Fruit fly (Drosophila melanogaster) whole organism, embryonic: ENCODE data around the gene TrpRS.

ENCODE experiments used
- Aef1 ChIP-seq: fragments of 200-800 bp; sonication (Bioruptor generic); IDR thresholded peaks from 3 replicates; pipeline ENCODE4 v1.3.6; 2022; ENCODE audit warnings: missing biosample characterization, missing genetic modification characterization
- Bgb ChIP-seq: fragments of 200-800 bp; sonication (Bioruptor generic); IDR thresholded peaks from 2 replicates; pipeline ENCODE4 v1.3.6; 2022; ENCODE audit warnings: missing biosample characterization, missing genetic modification characterization; ENCODE audit not compliant: partially characterized antibody
- Bteb2 ChIP-seq: fragments of 200-800 bp; sonication (Bioruptor generic); optimal IDR thresholded peaks from 2 replicates; lab custom pipeline; 2016; ENCODE audit warnings: missing biosample characterization, missing genetic modification characterization
- C15 ChIP-seq: fragments of 200-800 bp; sonication (Bioruptor generic); IDR thresholded peaks from 3 replicates; pipeline ENCODE4 v1.3.6; 2022; ENCODE audit warnings: missing biosample characterization, missing genetic modification characterization
- CG10209 ChIP-seq: fragments of 200-800 bp; sonication (Bioruptor generic); optimal IDR thresholded peaks from 3 replicates; lab custom pipeline; 2017; ENCODE audit warnings: missing biosample characterization, mild to moderate bottlenecking, missing genetic modification characterization, missing genetic modification reagents
- CG11456 ChIP-seq: fragments of 200-800 bp; sonication (Bioruptor generic); IDR thresholded peaks from 3 replicates; pipeline ENCODE4 v1.3.6; 2022; ENCODE audit warnings: missing biosample characterization, missing genetic modification characterization
- CG11504 ChIP-seq: fragments of 200-800 bp; sonication (Bioruptor generic); optimal IDR thresholded peaks from 3 replicates; lab custom pipeline; 2019; ENCODE audit warnings: missing biosample characterization, mild to moderate bottlenecking, missing genetic modification characterization, moderate library complexity
- CG12659 ChIP-seq: fragments of 200-800 bp; sonication (Bioruptor generic); optimal IDR thresholded peaks from 3 replicates; lab custom pipeline; 2017; ENCODE audit warnings: mild to moderate bottlenecking, missing biosample characterization, missing genetic modification reagents, missing genetic modification characterization
- CG1602 ChIP-seq: fragments of 200-800 bp; sonication (Bioruptor generic); optimal IDR thresholded peaks from 3 replicates; lab custom pipeline; 2016; ENCODE audit warnings: missing biosample characterization, missing genetic modification characterization
- CG2120 ChIP-seq: fragments of 200-800 bp; sonication (Bioruptor generic); optimal IDR thresholded peaks from 3 replicates; lab custom pipeline; 2016; ENCODE audit warnings: missing biosample characterization, missing genetic modification characterization
- CG32532 ChIP-seq: fragments of 200-800 bp; sonication (Bioruptor generic); IDR thresholded peaks from 2 replicates; pipeline ENCODE4 v1.3.6; 2022; ENCODE audit warnings: missing biosample characterization, missing genetic modification characterization
- CG3726 ChIP-seq: fragments of 200-800 bp; sonication (Bioruptor generic); IDR thresholded peaks from 3 replicates; pipeline ENCODE4, ENCODE4 v1.3.6; 2022; ENCODE audit warnings: missing biosample characterization, missing genetic modification characterization
- CG3847 ChIP-seq: fragments of 200-800 bp; sonication (Bioruptor generic); IDR thresholded peaks from 2 replicates; pipeline ENCODE4 v1.3.6; 2022; ENCODE audit warnings: missing biosample characterization, missing genetic modification characterization
- CG5180 ChIP-seq: fragments of 200-800 bp; sonication (Bioruptor generic); optimal IDR thresholded peaks from 3 replicates; lab custom pipeline; 2017; ENCODE audit warnings: missing biosample characterization, missing genetic modification characterization, mild to moderate bottlenecking, moderate library complexity, missing genetic modification reagents
- CG6854 ChIP-seq: fragments of 200-800 bp; sonication (Bioruptor generic); optimal IDR thresholded peaks from 3 replicates; lab custom pipeline; 2017; ENCODE audit warnings: missing biosample characterization, mild to moderate bottlenecking, missing genetic modification characterization
- CG7271 ChIP-seq: fragments of 200-800 bp; sonication (Bioruptor generic); optimal IDR thresholded peaks from 2 replicates; lab custom pipeline; 2018; ENCODE audit warnings: missing biosample characterization, mild to moderate bottlenecking, missing genetic modification characterization, moderate library complexity
- CG7786 ChIP-seq: fragments of 200-800 bp; sonication (Bioruptor generic); optimal IDR thresholded peaks from 2 replicates; lab custom pipeline; 2016; ENCODE audit warnings: missing biosample characterization, missing genetic modification characterization
- CG8478 ChIP-seq: fragments of >200 bp; optimal IDR thresholded peaks from 2 replicates; lab custom pipeline; 2018
- CkIIα-i1 ChIP-seq: fragments of 200-800 bp; sonication (Bioruptor generic); IDR thresholded peaks from 2 replicates; pipeline ENCODE4 v1.3.6; 2022; ENCODE audit warnings: missing biosample characterization, missing genetic modification characterization
- Dip3 ChIP-seq: fragments of 200-800 bp; sonication (Bioruptor generic); optimal IDR thresholded peaks from 3 replicates; lab custom pipeline; 2016; ENCODE audit warnings: missing biosample characterization, missing genetic modification characterization
- Fer3 ChIP-seq: fragments of 200-800 bp; sonication (Bioruptor generic); optimal IDR thresholded peaks from 2 replicates; lab custom pipeline; 2018; ENCODE audit warnings: missing biosample characterization, mild to moderate bottlenecking, missing genetic modification characterization, moderate library complexity
- H2.0 ChIP-seq: fragments of 200-800 bp; sonication (Bioruptor generic); IDR thresholded peaks from 2 replicates; pipeline ENCODE4 v1.3.6; 2022; ENCODE audit warnings: missing biosample characterization, missing genetic modification characterization
- Lhr ChIP-seq: fragments of 200-800 bp; sonication (Bioruptor generic); optimal IDR thresholded peaks from 3 replicates; lab custom pipeline; 2017; ENCODE audit warnings: mild to moderate bottlenecking, missing biosample characterization, missing genetic modification reagents, missing genetic modification characterization
- Oaz ChIP-seq: fragments of 200-800 bp; sonication (Bioruptor generic); IDR thresholded peaks from 2 replicates; pipeline ENCODE4 v1.3.6; 2022; ENCODE audit warnings: missing biosample characterization, missing genetic modification characterization
- Rfx ChIP-seq: fragments of 200-800 bp; sonication (Bioruptor generic); IDR thresholded peaks from 2 replicates; pipeline ENCODE4 v1.3.6; 2022; ENCODE audit warnings: missing biosample characterization, missing genetic modification characterization
- Sry-δ ChIP-seq: fragments of 200-800 bp; sonication (Bioruptor generic); optimal IDR thresholded peaks from 2 replicates; lab custom pipeline; 2016; ENCODE audit warnings: missing biosample characterization, missing genetic modification characterization
- ab ChIP-seq: fragments of 200-800 bp; sonication (Bioruptor generic); optimal IDR thresholded peaks from 2 replicates; lab custom pipeline; 2016; ENCODE audit warnings: missing biosample characterization, missing genetic modification characterization
- bigmax ChIP-seq: fragments of 200-800 bp; sonication (Bioruptor generic); optimal IDR thresholded peaks from 2 replicates; lab custom pipeline; 2018; ENCODE audit warnings: missing biosample characterization, mild to moderate bottlenecking, missing genetic modification characterization
- crc ChIP-seq: fragments of 200-800 bp; sonication (Bioruptor generic); optimal IDR thresholded peaks from 2 replicates; lab custom pipeline; 2016; ENCODE audit warnings: missing biosample characterization, missing genetic modification characterization
- en ChIP-seq: fragments of 200-800 bp; sonication (Bioruptor generic); optimal IDR thresholded peaks from 2 replicates; lab custom pipeline; 2016; ENCODE audit warnings: missing biosample characterization, missing genetic modification characterization
- fd96Cb ChIP-seq: fragments of 200-800 bp; sonication (Bioruptor generic); optimal IDR thresholded peaks from 2 replicates; lab custom pipeline; 2018; ENCODE audit warnings: missing biosample characterization, mild to moderate bottlenecking, missing genetic modification characterization, moderate library complexity
- ftz-f1 ChIP-seq: fragments of 200-800 bp; sonication (Bioruptor generic); optimal IDR thresholded peaks from 2 replicates; lab custom pipeline; 2016; ENCODE audit warnings: missing biosample characterization, missing genetic modification characterization
- gcm2 ChIP-seq: fragments of 200-800 bp; sonication (Bioruptor generic); optimal IDR thresholded peaks from 2 replicates; lab custom pipeline; 2016; ENCODE audit warnings: missing biosample characterization, missing genetic modification characterization
- hb ChIP-seq: fragments of 200-800 bp; sonication (Bioruptor generic); IDR thresholded peaks from 3 replicates; pipeline ENCODE4 v1.3.6; 2022; ENCODE audit warnings: missing biosample characterization, missing genetic modification characterization; ENCODE audit not compliant: partially characterized antibody
- hkb ChIP-seq, 2 experiments: fragments of 200-800 bp in 1 of 2; fragments of >200 bp in 1 of 2; sonication (Bioruptor generic) in 1 of 2; IDR thresholded peaks in 1 of 2; optimal IDR thresholded peaks in 1 of 2; 2 replicates each; pipeline versions ENCODE4 v1.3.6 to Lab custom; 2017 to 2022; ENCODE audit warnings: missing biosample characterization in 1 of 2, missing genetic modification characterization in 1 of 2
- ind ChIP-seq: fragments of 200-800 bp; sonication (Bioruptor generic); optimal IDR thresholded peaks from 3 replicates; lab custom pipeline; 2016; ENCODE audit warnings: missing biosample characterization, missing genetic modification characterization
- jumu ChIP-seq: fragments of 200-800 bp; sonication (Bioruptor generic); optimal IDR thresholded peaks from 3 replicates; lab custom pipeline; 2016; ENCODE audit warnings: missing biosample characterization, missing genetic modification characterization
- lmd ChIP-seq: fragments of 200-800 bp; sonication (Bioruptor generic); IDR thresholded peaks from 2 replicates; pipeline ENCODE4 v1.3.6; 2022; ENCODE audit warnings: missing biosample characterization, missing genetic modification characterization
- nerfin-2 ChIP-seq: fragments of 200-800 bp; sonication (Bioruptor generic); IDR thresholded peaks from 2 replicates; pipeline ENCODE4 v1.3.6; 2022; ENCODE audit warnings: missing biosample characterization, missing genetic modification characterization; ENCODE audit not compliant: partially characterized antibody
- p53 ChIP-seq: fragments of 200-800 bp; sonication (Bioruptor generic); optimal IDR thresholded peaks from 2 replicates; lab custom pipeline; 2016; ENCODE audit warnings: missing biosample characterization, missing genetic modification characterization
- pb ChIP-seq: fragments of 200-800 bp; sonication (Bioruptor generic); optimal IDR thresholded peaks from 3 replicates; lab custom pipeline; 2016; ENCODE audit warnings: missing biosample characterization, missing genetic modification characterization
- pho ChIP-seq: fragments of 200-800 bp; sonication (Bioruptor generic); optimal IDR thresholded peaks from 2 replicates; lab custom pipeline; 2016; ENCODE audit warnings: missing biosample characterization, missing genetic modification characterization
- pros ChIP-seq: fragments of 200-800 bp; sonication (Bioruptor generic); optimal IDR thresholded peaks from 3 replicates; lab custom pipeline; 2019; ENCODE audit warnings: missing biosample characterization, mild to moderate bottlenecking, missing genetic modification characterization, moderate library complexity
- ro ChIP-seq: fragments of 200-800 bp; sonication (Bioruptor generic); IDR thresholded peaks from 2 replicates; pipeline ENCODE4 v1.3.6; 2022; ENCODE audit warnings: missing biosample characterization, missing genetic modification characterization
- sima ChIP-seq: fragments of 200-800 bp; sonication (Bioruptor generic); optimal IDR thresholded peaks from 2 replicates; lab custom pipeline; 2016; ENCODE audit warnings: missing biosample characterization, missing genetic modification characterization
- stwl ChIP-seq: fragments of 200-800 bp; sonication (Bioruptor generic); optimal IDR thresholded peaks from 3 replicates; lab custom pipeline; 2018; ENCODE audit warnings: missing biosample characterization, mild to moderate bottlenecking, missing genetic modification characterization, moderate library complexity
- tll ChIP-seq, 2 experiments: fragments of 200-800 bp in 1 of 2; fragments of >200 bp in 1 of 2; sonication (Bioruptor generic) in 1 of 2; optimal IDR thresholded peaks; 2 replicates each; lab custom pipeline; 2017 to 2019; ENCODE audit warnings: missing biosample characterization in 2 of 2, missing genetic modification characterization in 2 of 2, mild to moderate bottlenecking in 1 of 2, moderate library complexity in 1 of 2
- toy ChIP-seq: fragments of 200-800 bp; sonication (Bioruptor generic); IDR thresholded peaks from 2 replicates; pipeline ENCODE4 v1.3.6; 2022; ENCODE audit warnings: missing biosample characterization, missing genetic modification characterization
- trem ChIP-seq: fragments of 200-800 bp; optimal IDR thresholded peaks from 3 replicates; lab custom pipeline; 2019; ENCODE audit warnings: missing biosample characterization, mild to moderate bottlenecking, missing genetic modification characterization, moderate library complexity
- wdn ChIP-seq: fragments of 200-800 bp; sonication (Bioruptor generic); IDR thresholded peaks from 2 replicates; pipeline ENCODE4 v1.3.6; 2022; ENCODE audit warnings: missing biosample characterization, missing genetic modification characterization
- zfh2 ChIP-seq: fragments of 200-800 bp; sonication (Bioruptor generic); optimal IDR thresholded peaks from 2 replicates; lab custom pipeline; 2016; ENCODE audit warnings: missing biosample characterization, missing genetic modification characterization

Gene TrpRS

DNA sequence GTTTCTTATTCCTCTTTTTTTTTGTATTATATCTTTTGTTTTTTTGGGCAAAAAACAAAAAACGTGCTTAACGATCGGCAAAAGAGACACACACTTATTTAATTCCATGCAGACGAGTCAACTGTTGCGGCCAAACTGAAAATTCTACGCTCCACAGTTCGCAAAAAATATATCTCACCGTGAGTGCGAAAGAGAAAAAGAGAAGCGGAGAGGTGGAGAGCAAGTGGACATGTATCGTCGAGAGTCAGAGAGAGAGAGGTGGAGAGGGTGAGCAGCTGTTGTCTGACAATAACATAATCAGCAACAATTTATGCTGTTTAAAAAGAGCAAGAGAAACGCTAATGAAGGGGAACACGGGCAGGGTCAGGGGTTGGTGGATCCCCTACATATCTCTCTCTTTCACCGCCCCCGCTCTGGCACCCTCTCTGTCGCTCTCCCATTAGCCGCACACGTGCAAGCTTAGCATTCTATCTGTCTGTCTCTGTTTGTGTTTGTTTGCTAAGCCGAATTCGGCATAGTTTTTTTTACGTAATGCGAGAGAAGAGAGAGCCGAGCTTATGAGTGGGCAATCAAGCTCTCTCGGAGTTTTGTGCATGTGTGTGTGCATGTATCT is 39.9 kb downstream of the TrpRS start (continued):
- TF ChIP-seq p53 (GFP tag; lab: Kevin White, UChicago) (no peak), CG5180 (GFP tag; lab: Kevin White, UChicago) (no peak), toy (GFP tag; lab: Robert Waterston, UW) (no peak), Bteb2 (GFP tag; lab: Kevin White, UChicago) (no peak), Aef1 (GFP tag; lab: Robert Waterston, UW) (no peak), nerfin-2 (GFP tag; lab: Robert Waterston, UW) (no peak), CG10209 (GFP tag; lab: Kevin White, UChicago) (no peak), stwl (tag; lab: Kevin White, UChicago) (no peak), CG8478 (lab: Kevin White, UChicago) (no peak), pho (GFP tag; lab: Kevin White, UChicago) (no peak), CkIIα-i1 (GFP tag; lab: Robert Waterston, UW) (no peak), gcm2 (GFP tag; lab: Kevin White, UChicago) (no peak), CG32532 (peak; percentile 66; the same call in 1 of the 2 replicates), Sry-δ (no peak), tll (GFP tag; optimal IDR thresholded peaks at IDR 0.05; lab: Kevin White, UChicago) (no peak), CG3847 (GFP tag; lab: Robert Waterston, UW) (no peak), ftz-f1 (peak; percentile 37), hb (GFP tag; lab: Robert Waterston, UW) (no peak), sima (GFP tag; lab: Kevin White, UChicago) (no peak), CG12659 (GFP tag; lab: Kevin White, UChicago) (no peak), CG11504 (tag; lab: Kevin White, UChicago) (no peak), ind (no peak), H2.0 (no peak), en (GFP tag; lab: Kevin White, UChicago) (no peak), CG2120 (GFP tag; lab: Kevin White, UChicago) (no peak), fd96Cb (tag; lab: Kevin White, UChicago) (no peak), lmd (GFP tag; lab: Robert Waterston, UW) (no peak), ab (GFP tag; lab: Kevin White, UChicago) (peak; percentile 2), trem (no peak), zfh2 (GFP tag; lab: Kevin White, UChicago) (no peak), Dip3 (GFP tag; lab: Kevin White, UChicago) (no peak), ro (GFP tag; lab: Robert Waterston, UW) (no peak), CG1602 (GFP tag; lab: Kevin White, UChicago) (no peak), bigmax (GFP tag; lab: Kevin White, UChicago) (no peak), CG6854 (GFP tag; lab: Kevin White, UChicago) (no peak), C15 (GFP tag; lab: Robert Waterston, UW) (no peak), CG3726 (GFP tag; lab: Robert Waterston, UW) (no peak), wdn (no peak), CG11456 (GFP tag; lab: Robert Waterston, UW) (no peak), crc (GFP tag; lab: Kevin White, UChicago) (no peak), pb (GFP tag; lab: Kevin White, UChicago) (no peak), CG7271 (tag; lab: Kevin White, UChicago) (no peak), pros (GFP tag; lab: Kevin White, UChicago) (peak; percentile 62), jumu (no peak), Rfx (GFP tag; lab: Robert Waterston, UW) (no peak; the same call in 1 of the 2 replicates), CG7786 (GFP tag; lab: Kevin White, UChicago) (no peak), Lhr (GFP tag; lab: Kevin White, UChicago) (no peak), hkb (optimal IDR thresholded peaks at IDR 0.05; lab: Kevin White, UChicago) (no peak), hkb (GFP tag; IDR thresholded peaks at IDR 0.05; lab: Robert Waterston, UW) (no peak), Fer3 (no peak), Bgb (GFP tag; lab: Robert Waterston, UW) (no peak), Oaz (no peak)
